Fruit fly (Drosophila melanogaster) whole organism, embryonic: ENCODE measurements around the gene SelT.

Source experiments
- B-H1 ChIP-seq: fragments of 200-800 bp; sonication (Bioruptor generic); IDR thresholded peaks from 3 replicates; pipeline ENCODE4 v1.3.6; 2022; ENCODE audit warnings: missing biosample characterization, missing genetic modification characterization
- CG10565 ChIP-seq: fragments of 200-800 bp; sonication (Bioruptor generic); optimal IDR thresholded peaks from 3 replicates; lab custom pipeline; 2016; ENCODE audit warnings: missing biosample characterization, mild to moderate bottlenecking, missing genetic modification characterization
- CG10654 ChIP-seq: fragments of 200-800 bp; sonication (Bioruptor generic); optimal IDR thresholded peaks from 2 replicates; lab custom pipeline; 2016; ENCODE audit warnings: missing biosample characterization, missing genetic modification characterization
- CG11456 ChIP-seq: fragments of 200-800 bp; sonication (Bioruptor generic); IDR thresholded peaks from 3 replicates; pipeline ENCODE4 v1.3.6; 2022; ENCODE audit warnings: missing biosample characterization, missing genetic modification characterization
- CG13123 ChIP-seq: fragments of 200-800 bp; sonication (Bioruptor generic); optimal IDR thresholded peaks from 2 replicates; lab custom pipeline; 2016; ENCODE audit warnings: missing biosample characterization, missing genetic modification characterization
- CG13287 ChIP-seq: fragments of 200-800 bp; sonication (Bioruptor generic); IDR thresholded peaks from 2 replicates; pipeline ENCODE4 v1.3.6; 2022; ENCODE audit warnings: missing biosample characterization, missing genetic modification characterization; ENCODE audit not compliant: partially characterized antibody
- CG13296 ChIP-seq: fragments of 200-800 bp; sonication (Bioruptor generic); optimal IDR thresholded peaks from 3 replicates; lab custom pipeline; 2018; ENCODE audit warnings: missing biosample characterization, mild to moderate bottlenecking, missing genetic modification characterization
- CG13624 ChIP-seq: fragments of 200-800 bp; sonication (Bioruptor generic); optimal IDR thresholded peaks from 2 replicates; lab custom pipeline; 2016; ENCODE audit warnings: missing biosample characterization, missing genetic modification characterization
- CG15696 ChIP-seq: fragments of 200-800 bp; sonication (Bioruptor generic); optimal IDR thresholded peaks from 2 replicates; lab custom pipeline; 2019; ENCODE audit warnings: missing biosample characterization, mild to moderate bottlenecking, missing genetic modification characterization, moderate library complexity
- CG1603 ChIP-seq: fragments of 200-800 bp; sonication (Bioruptor generic); optimal IDR thresholded peaks from 2 replicates; lab custom pipeline; 2019; ENCODE audit warnings: missing biosample characterization, mild to moderate bottlenecking, missing genetic modification characterization, moderate library complexity
- CG18011 ChIP-seq: fragments of 200-800 bp; sonication (Bioruptor generic); optimal IDR thresholded peaks from 2 replicates; lab custom pipeline; 2017; ENCODE audit warnings: missing biosample characterization, missing genetic modification characterization, mild to moderate bottlenecking, moderate library complexity, missing genotype
- CG2202 ChIP-seq: fragments of 200-800 bp; sonication (Bioruptor generic); optimal IDR thresholded peaks from 2 replicates; lab custom pipeline; 2018; ENCODE audit warnings: missing biosample characterization, mild to moderate bottlenecking, missing genetic modification characterization
- CG3838 ChIP-seq: fragments of 200-800 bp; sonication (Bioruptor generic); optimal IDR thresholded peaks from 3 replicates; lab custom pipeline; 2016; ENCODE audit warnings: missing biosample characterization, missing genetic modification characterization
- CG5180 ChIP-seq: fragments of 200-800 bp; sonication (Bioruptor generic); optimal IDR thresholded peaks from 3 replicates; lab custom pipeline; 2017; ENCODE audit warnings: missing biosample characterization, missing genetic modification characterization, mild to moderate bottlenecking, moderate library complexity, missing genetic modification reagents
- CG6654 ChIP-seq: fragments of 200-800 bp; sonication (Bioruptor generic); optimal IDR thresholded peaks from 2 replicates; lab custom pipeline; 2017; ENCODE audit warnings: missing biosample characterization, mild to moderate bottlenecking, missing genetic modification characterization
- CG6813 ChIP-seq: fragments of 200-800 bp; sonication (Bioruptor generic); optimal IDR thresholded peaks from 2 replicates; lab custom pipeline; 2017; ENCODE audit warnings: missing biosample characterization, missing genetic modification characterization, mild to moderate bottlenecking, moderate library complexity, missing genetic modification reagents
- CG6854 ChIP-seq: fragments of 200-800 bp; sonication (Bioruptor generic); optimal IDR thresholded peaks from 3 replicates; lab custom pipeline; 2017; ENCODE audit warnings: missing biosample characterization, mild to moderate bottlenecking, missing genetic modification characterization
- CG7372 ChIP-seq: fragments of 200-800 bp; sonication (Bioruptor generic); IDR thresholded peaks from 2 replicates; pipeline ENCODE4 v1.3.6; 2022; ENCODE audit warnings: missing biosample characterization, missing genetic modification characterization
- CG7839 ChIP-seq: fragments of 200-800 bp; sonication (Bioruptor generic); optimal IDR thresholded peaks from 3 replicates; lab custom pipeline; 2018; ENCODE audit warnings: missing biosample characterization, mild to moderate bottlenecking, missing genetic modification characterization, moderate library complexity
- CG7963 ChIP-seq: fragments of 200-800 bp; sonication (Bioruptor generic); IDR thresholded peaks from 3 replicates; pipeline ENCODE4 v1.3.6; 2022; ENCODE audit warnings: missing biosample characterization, missing genetic modification characterization; ENCODE audit not compliant: partially characterized antibody
- CG8388 ChIP-seq: fragments of 200-800 bp; sonication (Bioruptor generic); optimal IDR thresholded peaks from 2 replicates; lab custom pipeline; 2019; ENCODE audit warnings: missing biosample characterization, mild to moderate bottlenecking, missing genetic modification characterization, moderate library complexity
- Dad ChIP-seq: fragments of 200-800 bp; sonication (Bioruptor generic); optimal IDR thresholded peaks from 3 replicates; lab custom pipeline; 2016; ENCODE audit warnings: missing biosample characterization, missing genetic modification characterization
- GATAe ChIP-seq: fragments of 200-800 bp; sonication (Bioruptor generic); conservative IDR thresholded peaks from 2 replicates; pipeline ENCODE4 v1.3.6; 2022; ENCODE audit warnings: missing biosample characterization, missing genetic modification characterization
- Hr78 ChIP-seq, 2 experiments: fragments of 200-800 bp in 1 of 2; fragments of >200 bp in 1 of 2; sonication (Bioruptor generic) in 1 of 2; optimal IDR thresholded peaks; 2 replicates each; lab custom pipeline; 2017 to 2019; ENCODE audit warnings: missing biosample characterization in 2 of 2, missing genetic modification characterization in 2 of 2, mild to moderate bottlenecking in 1 of 2, moderate library complexity in 1 of 2
- Lim3 ChIP-seq: fragments of 200-800 bp; sonication (Bioruptor generic); IDR thresholded peaks from 2 replicates; pipeline ENCODE4 v1.3.6; 2022; ENCODE audit warnings: missing biosample characterization, missing genetic modification characterization
- MBD-R2 ChIP-seq: fragments of 200-800 bp; sonication (Bioruptor generic); IDR thresholded peaks from 2 replicates; pipeline ENCODE4 v1.3.6; 2022; ENCODE audit warnings: missing biosample characterization, missing genetic modification characterization
- Taf1 ChIP-seq: fragments of 200-800 bp; sonication (Bioruptor generic); IDR thresholded peaks from 2 replicates; pipeline ENCODE4 v1.3.6; 2022; ENCODE audit warnings: missing biosample characterization, missing genetic modification characterization
- Usf ChIP-seq: fragments of 200-800 bp; sonication (Bioruptor generic); optimal IDR thresholded peaks from 2 replicates; lab custom pipeline; 2017; ENCODE audit warnings: missing genotype, missing biosample characterization, missing genetic modification characterization
- ab ChIP-seq: fragments of 200-800 bp; sonication (Bioruptor generic); optimal IDR thresholded peaks from 2 replicates; lab custom pipeline; 2016; ENCODE audit warnings: missing biosample characterization, missing genetic modification characterization
- cas ChIP-seq: fragments of 200-800 bp; sonication (Bioruptor generic); IDR thresholded peaks from 2 replicates; pipeline ENCODE4 v1.3.6; 2022; ENCODE audit warnings: missing biosample characterization, missing genetic modification characterization
- cg ChIP-seq: fragments of 200-800 bp; sonication (Bioruptor generic); optimal IDR thresholded peaks from 3 replicates; lab custom pipeline; 2019; ENCODE audit warnings: missing biosample characterization, mild to moderate bottlenecking, missing genetic modification characterization, moderate library complexity
- crp ChIP-seq, 2 experiments: fragments of 200-800 bp; sonication (Bioruptor generic); optimal IDR thresholded peaks; 2 replicates in 1 of 2; 3 replicates in 1 of 2; lab custom pipeline; 2017; ENCODE audit warnings: missing biosample characterization in 2 of 2, missing genetic modification characterization in 2 of 2, mild to moderate bottlenecking in 1 of 2, moderate library complexity in 1 of 2
- en ChIP-seq: fragments of 200-800 bp; sonication (Bioruptor generic); optimal IDR thresholded peaks from 2 replicates; lab custom pipeline; 2016; ENCODE audit warnings: missing biosample characterization, missing genetic modification characterization
- eve ChIP-seq, 2 experiments: fragments of >200 bp; optimal IDR thresholded peaks; 2 replicates each; lab custom pipeline; 2017; ENCODE audit warnings: missing biosample characterization in 2 of 2, missing genetic modification characterization in 2 of 2
- ewg ChIP-seq: fragments of 200-800 bp; sonication (Bioruptor generic); optimal IDR thresholded peaks from 3 replicates; lab custom pipeline; 2017; ENCODE audit warnings: mild to moderate bottlenecking, missing biosample characterization, missing genetic modification reagents, missing genetic modification characterization
- fd96Cb ChIP-seq: fragments of 200-800 bp; sonication (Bioruptor generic); optimal IDR thresholded peaks from 2 replicates; lab custom pipeline; 2018; ENCODE audit warnings: missing biosample characterization, mild to moderate bottlenecking, missing genetic modification characterization, moderate library complexity
- fu2 ChIP-seq: fragments of 200-800 bp; sonication (Bioruptor generic); optimal IDR thresholded peaks from 2 replicates; lab custom pipeline; 2016; ENCODE audit warnings: missing biosample characterization, missing genetic modification characterization
- kah ChIP-seq: fragments of 200-800 bp; sonication (Bioruptor generic); optimal IDR thresholded peaks from 2 replicates; lab custom pipeline; 2018; ENCODE audit warnings: missing biosample characterization, mild to moderate bottlenecking, missing genetic modification characterization
- kni ChIP-seq: fragments of 200-800 bp; sonication (Bioruptor generic); optimal IDR thresholded peaks from 3 replicates; lab custom pipeline; 2017; ENCODE audit warnings: mild to moderate bottlenecking, missing biosample characterization, missing genetic modification reagents, missing genetic modification characterization
- lov ChIP-seq, 2 experiments: fragments of 200-800 bp in 1 of 2; fragments of >200 bp in 1 of 2; sonication (Bioruptor generic) in 1 of 2; IDR thresholded peaks in 1 of 2; optimal IDR thresholded peaks in 1 of 2; 2 replicates in 1 of 2; 3 replicates in 1 of 2; pipeline versions ENCODE4 v1.3.6 to Lab custom; 2017 to 2022; ENCODE audit warnings: missing biosample characterization in 1 of 2, missing genetic modification characterization in 1 of 2
- mirr ChIP-seq: fragments of 200-800 bp; sonication (Bioruptor generic); optimal IDR thresholded peaks from 3 replicates; lab custom pipeline; 2018; ENCODE audit warnings: missing biosample characterization, mild to moderate bottlenecking, missing genetic modification characterization
- pan ChIP-seq, 4 experiments: fragments of >200 bp in 3 of 4; fragments of 200-800 bp in 1 of 4; sonication (Bioruptor generic) in 1 of 4; optimal IDR thresholded peaks in 3 of 4; IDR thresholded peaks in 1 of 4; 2 replicates each; pipeline versions ENCODE4 v1.3.6 to Lab custom; 2017 to 2022; ENCODE audit warnings: missing biosample characterization in 2 of 4, missing genetic modification characterization in 2 of 4, mixed read lengths in 1 of 4
- prd ChIP-seq, 3 experiments: fragments of >200 bp in 2 of 3; fragments of 200-800 bp in 1 of 3; sonication (Bioruptor generic) in 1 of 3; optimal IDR thresholded peaks in 2 of 3; IDR thresholded peaks in 1 of 3; 2 replicates in 2 of 3; 3 replicates in 1 of 3; pipeline versions ENCODE4 v1.3.6 to Lab custom; 2017 to 2022; ENCODE audit warnings: missing biosample characterization in 1 of 3, missing genetic modification characterization in 1 of 3
- tio ChIP-seq: fragments of 200-800 bp; sonication (Bioruptor generic); optimal IDR thresholded peaks from 2 replicates; lab custom pipeline; 2017; ENCODE audit warnings: missing biosample characterization, missing genetic modification characterization, inconsistent platforms
- trem ChIP-seq: fragments of 200-800 bp; optimal IDR thresholded peaks from 3 replicates; lab custom pipeline; 2019; ENCODE audit warnings: missing biosample characterization, mild to moderate bottlenecking, missing genetic modification characterization, moderate library complexity
- unc-4 ChIP-seq: fragments of 200-800 bp; sonication (Bioruptor generic); IDR thresholded peaks from 2 replicates; pipeline ENCODE4 v1.3.6; 2022; ENCODE audit warnings: missing biosample characterization, missing genetic modification characterization; ENCODE audit not compliant: partially characterized antibody
- zfh2 ChIP-seq: fragments of 200-800 bp; sonication (Bioruptor generic); optimal IDR thresholded peaks from 2 replicates; lab custom pipeline; 2016; ENCODE audit warnings: missing biosample characterization, missing genetic modification characterization

The SelT gene

DNA sequence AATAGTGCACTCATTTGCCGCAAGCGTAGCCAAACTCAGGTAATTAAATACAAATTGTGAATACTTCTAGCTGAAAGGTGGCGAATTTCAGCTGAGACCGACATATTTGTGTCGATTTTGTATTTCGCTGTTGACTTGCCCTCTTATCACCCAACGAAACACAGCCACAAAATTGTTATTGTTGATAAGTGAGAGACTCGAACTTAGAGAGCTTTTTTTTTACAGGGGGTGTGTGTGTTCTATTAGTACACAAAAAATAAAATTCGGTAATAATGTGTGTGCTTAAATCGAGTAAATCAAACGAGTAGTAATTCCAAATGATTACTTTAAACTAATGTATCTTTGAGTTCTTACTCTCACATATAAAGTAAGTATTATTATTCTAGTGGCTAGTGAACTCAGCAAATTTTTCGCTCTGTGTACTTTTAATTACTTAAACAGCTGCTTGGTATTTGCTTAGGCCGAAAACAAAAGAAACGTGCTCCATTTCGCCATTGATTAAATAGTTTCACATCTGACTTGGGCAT, 50.3 kb downstream of the SelT start (continued):
- TF ChIP-seq Lim3 (GFP tag; lab: Robert Waterston, UW) (no peak), GATAe (GFP tag; lab: Robert Waterston, UW) (no peak; the same call in 1 of the 2 replicates), trem (tag; lab: Kevin White, UChicago) (no peak), CG13287 (GFP tag; lab: Robert Waterston, UW) (0 out of 2 replicates have a peak, but pooled peaks have one; percentile 7), ewg (GFP tag; lab: Kevin White, UChicago) (peak; percentile 48), CG10565 (GFP tag; lab: Kevin White, UChicago) (no peak), lov (optimal IDR thresholded peaks at IDR 0.05; lab: Kevin White, UChicago) (no peak), lov (GFP tag; IDR thresholded peaks at IDR 0.05; lab: Robert Waterston, UW) (0 out of 3 replicates have a peak, but pooled peaks have one; percentile 20), crp (GFP tag; optimal IDR thresholded peaks at IDR 0.05; lab: Kevin White, UChicago) (peak in 1 of 2 experiments; percentile 38), kah (no peak), Hr78 (GFP tag; optimal IDR thresholded peaks at IDR 0.05; lab: Kevin White, UChicago) (no peak), CG3838 (GFP tag; lab: Kevin White, UChicago) (peak; percentile 9), CG7372 (no peak; the same call in 1 of the 2 replicates), CG2202 (tag; lab: Kevin White, UChicago) (no peak), CG15696 (no peak), CG13624 (GFP tag; lab: Kevin White, UChicago) (peak; percentile 58), Taf1 (GFP tag; lab: Robert Waterston, UW) (peak; percentile 72), fd96Cb (tag; lab: Kevin White, UChicago) (peak; percentile 66), eve (GFP tag; optimal IDR thresholded peaks at IDR 0.05; lab: Kevin White, UChicago) (no peak), CG7963 (GFP tag; lab: Robert Waterston, UW) (no peak), fu2 (GFP tag; lab: Kevin White, UChicago) (peak; percentile 50), CG10654 (peak; percentile 46), cas (no peak), Dad (GFP tag; lab: Kevin White, UChicago) (no peak), Usf (no peak), pan (optimal IDR thresholded peaks at IDR 0.05; lab: Kevin White, UChicago) (no peak), pan (GFP tag; optimal IDR thresholded peaks at IDR 0.05 in 1 of 2, IDR thresholded peaks at IDR 0.05 in 1 of 2) (peak in 1 of 2 experiments; percentile 65), kni (GFP tag; lab: Kevin White, UChicago) (peak; percentile 0), CG7839 (tag; lab: Kevin White, UChicago) (peak; percentile 80), B-H1 (GFP tag; lab: Robert Waterston, UW) (peak; percentile 43; the same call in 2 of the 3 replicates), zfh2 (peak; percentile 59), en (GFP tag; lab: Kevin White, UChicago) (peak; percentile 69), CG8388 (GFP tag; lab: Kevin White, UChicago) (peak; percentile 52), ab (GFP tag; lab: Kevin White, UChicago) (no peak), CG6854 (peak; percentile 55), CG5180 (peak; percentile 10), CG6813 (GFP tag; lab: Kevin White, UChicago) (peak; percentile 78), unc-4 (no peak), CG6654 (GFP tag; lab: Kevin White, UChicago) (no peak), tio (GFP tag; lab: Kevin White, UChicago) (peak; percentile 46), cg (GFP tag; lab: Kevin White, UChicago) (peak; percentile 30), MBD-R2 (GFP tag; lab: Robert Waterston, UW) (peak; percentile 47; the same call in 1 of the 2 replicates), prd (optimal IDR thresholded peaks at IDR 0.05; lab: Kevin White, UChicago) (no peak), prd (GFP tag; IDR thresholded peaks at IDR 0.05; lab: Robert Waterston, UW) (peak; percentile 54; the same call in 2 of the 3 replicates), CG13123 (GFP tag; lab: Kevin White, UChicago) (peak; percentile 43), mirr (GFP tag; lab: Kevin White, UChicago) (peak; percentile 69), CG1603 (peak; percentile 54), CG11456 (GFP tag; lab: Robert Waterston, UW) (peak; percentile 69; the same call in 1 of the 3 replicates), CG18011 (GFP tag; lab: Kevin White, UChicago) (peak; percentile 38), CG13296 (peak; percentile 71)
